Worm (Caenorhabditis elegans) whole organism, L2 larva: ENCODE measurements around the gene srv-17.

Source experiments
- ama-1 ChIP-seq: fragments of 150-350 bp; optimal IDR thresholded peaks from 2 replicates; lab custom pipeline; 2018; ENCODE audit warnings: inconsistent platforms
- elt-1 ChIP-seq: fragments of 150-350 bp; optimal IDR thresholded peaks from 2 replicates; lab custom pipeline; 2014; ENCODE audit warnings: missing biosample characterization, missing genetic modification characterization
- elt-3 ChIP-seq: sonication (generic microtip); optimal IDR thresholded peaks from 2 replicates; lab custom pipeline; 2017; ENCODE audit warnings: missing biosample characterization, missing genetic modification characterization
- fos-1 ChIP-seq: fragments of 150-350 bp; optimal IDR thresholded peaks from 2 replicates; lab custom pipeline; 2014; ENCODE audit warnings: missing biosample characterization, missing genetic modification characterization
- lin-13 ChIP-seq: fragments of 150-350 bp; optimal IDR thresholded peaks from 2 replicates; lab custom pipeline; 2014; ENCODE audit warnings: missing biosample characterization, missing genetic modification reagents, missing genetic modification characterization
- nhr-11 ChIP-seq: fragments of 150-350 bp; optimal IDR thresholded peaks from 2 replicates; lab custom pipeline; 2014; ENCODE audit warnings: missing biosample characterization, missing genetic modification characterization
- nhr-21 ChIP-seq: fragments of 150-350 bp; optimal IDR thresholded peaks from 2 replicates; lab custom pipeline; 2014; ENCODE audit warnings: missing biosample characterization, missing genetic modification characterization
- nhr-237 ChIP-seq: fragments of 150-350 bp; optimal IDR thresholded peaks from 2 replicates; lab custom pipeline; 2014; ENCODE audit warnings: missing biosample characterization, missing genetic modification characterization
- skn-1 ChIP-seq: sonication (generic microtip); optimal IDR thresholded peaks from 2 replicates; lab custom pipeline; 2017; ENCODE audit warnings: missing biosample characterization, missing genetic modification characterization
- unc-55 ChIP-seq: fragments of 150-350 bp; sonication (generic microtip); optimal IDR thresholded peaks from 3 replicates; lab custom pipeline; 2014; ENCODE audit warnings: missing biosample characterization, missing genetic modification reagents, missing genetic modification characterization
- zag-1 ChIP-seq: fragments of 150-350 bp; optimal IDR thresholded peaks from 2 replicates; lab custom pipeline; 2014; ENCODE audit warnings: missing biosample characterization, missing genetic modification characterization

- TF ChIP-seq elt-3 (tag; lab: Kevin White, UChicago) (no peak), nhr-11 (no peak), fos-1 (tag; lab: Kevin White, UChicago) (no peak), elt-1 (tag; lab: Kevin White, UChicago) (no peak), nhr-21 (tag; lab: Kevin White, UChicago) (no peak), lin-13 (GFP tag; lab: Kevin White, UChicago) (no peak), skn-1 (no peak), ama-1 (lab: Kevin White, UChicago) (no peak), zag-1 (tag; lab: Kevin White, UChicago) (no peak), unc-55 (GFP tag; lab: Kevin White, UChicago) (no peak), nhr-237 (no peak)
These were observed at the start of gene srv-17 for ce11 chrIV:5870072-5870471.
